Worm (Caenorhabditis elegans) whole organism, L1 larva: ENCODE measurements around the gene txt-18.

Source experiments
- nhr-12 ChIP-seq: sonication (generic microtip); optimal IDR thresholded peaks from 2 replicates; lab custom pipeline; 2017; ENCODE audit warnings: missing biosample characterization, missing genetic modification characterization
- snpc-4 ChIP-seq: fragments of 150-350 bp; optimal IDR thresholded peaks from 2 replicates; lab custom pipeline; 2014; ENCODE audit warnings: missing biosample characterization, missing genetic modification characterization
- sox-4 ChIP-seq: sonication (generic microtip); optimal IDR thresholded peaks from 2 replicates; lab custom pipeline; 2016; ENCODE audit warnings: missing genetic modification characterization, missing compliant biosample characterization

DNA sequence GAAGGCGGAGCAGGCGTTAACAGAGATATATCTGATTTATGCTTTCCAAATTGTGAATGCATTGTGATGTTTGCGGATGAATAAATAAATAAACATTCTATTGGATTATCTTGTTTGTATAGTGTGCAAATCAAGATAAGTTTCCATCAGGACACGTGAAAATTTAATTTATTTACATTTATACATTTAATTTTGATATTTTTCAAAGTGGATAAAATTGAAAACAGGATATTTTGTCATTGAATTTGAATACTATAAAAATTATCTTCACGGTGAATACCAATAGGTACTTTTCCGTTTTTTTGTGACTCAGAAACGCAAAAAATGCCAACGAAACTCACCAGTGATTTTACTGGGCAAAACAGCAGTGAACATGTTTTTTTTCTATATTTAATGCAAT, 47.3 kb downstream of the txt-18 start, which contains the start of gene F58F12.3:
- TF ChIP-seq snpc-4 (tag; lab: Kevin White, UChicago): no peak
- no peak for TF ChIP-seq nhr-12 (tag; lab: Kevin White, UChicago)
- no peak for TF ChIP-seq sox-4 (tag; lab: Kevin White, UChicago)
